Fruit fly (Drosophila melanogaster): ENCODE data around the gene Sfp65A.

- TF ChIP-seq CG11617 (GFP tag; optimal IDR thresholded peaks at IDR 0.05) (no peak), CG7101 (tag; optimal IDR thresholded peaks at IDR 0.05) (no peak), CG33017 (tag; optimal IDR thresholded peaks at IDR 0.05) (no peak), CG5204 (GFP tag; optimal IDR thresholded peaks at IDR 0.05) (no peak), CG1620 (GFP tag; optimal IDR thresholded peaks at IDR 0.05) (no peak), kay (GFP tag; ENCODE audit: borderline replicate concordance) (no peak), pad (GFP tag; optimal IDR thresholded peaks at IDR 0.05) (no peak), cic (GFP tag; optimal IDR thresholded peaks at IDR 0.05) (no peak), CG7045 (GFP tag; optimal IDR thresholded peaks at IDR 0.05) (no peak), CG12768 (GFP tag; optimal IDR thresholded peaks at IDR 0.05) (no peak), cnc (optimal IDR thresholded peaks at IDR 0.05) (no peak), tj (GFP tag; optimal IDR thresholded peaks at IDR 0.05) (no peak), Mnt (GFP tag; optimal IDR thresholded peaks at IDR 0.05) (no peak), Hr96 (GFP tag; optimal IDR thresholded peaks at IDR 0.05) (no peak)
These were observed 19.6 kb downstream of the Sfp65A start for dm6 chr3L:6369638-6370195.
